Worm (Caenorhabditis elegans) whole organism, early embryonic: ENCODE data around the gene lgc-20.

Source experiments
- B0310.2 ChIP-seq: sonication (generic microtip); optimal IDR thresholded peaks from 2 replicates; lab custom pipeline; 2016; ENCODE audit warnings: mild to moderate bottlenecking, missing genetic modification characterization, missing compliant biosample characterization
- F13C5.2 ChIP-seq: sonication (generic microtip); optimal IDR thresholded peaks from 2 replicates; lab custom pipeline; 2017; ENCODE audit warnings: mild to moderate bottlenecking, missing genetic modification characterization, inconsistent platforms, missing compliant biosample characterization
- aly-1 ChIP-seq: sonication (generic microtip); optimal IDR thresholded peaks from 2 replicates; lab custom pipeline; 2016; ENCODE audit warnings: missing genetic modification characterization, missing compliant biosample characterization
- ama-1 ChIP-seq: fragments of 150-350 bp; optimal IDR thresholded peaks from 2 replicates; lab custom pipeline; 2014
- ceh-36 ChIP-seq: sonication (generic microtip); optimal IDR thresholded peaks from 2 replicates; lab custom pipeline; 2016; ENCODE audit warnings: missing genetic modification characterization, inconsistent platforms, missing compliant biosample characterization
- ets-7 ChIP-seq: sonication (generic microtip); optimal IDR thresholded peaks from 2 replicates; lab custom pipeline; 2016; ENCODE audit warnings: missing genotype, missing genetic modification characterization, missing compliant biosample characterization
- flt-1 ChIP-seq: fragments of 200-800 bp; sonication (Bioruptor generic); IDR thresholded peaks from 2 replicates; pipeline ENCODE4 v1.3.6; 2022; ENCODE audit warnings: missing genetic modification characterization, missing compliant biosample characterization
- hmbx-1 ChIP-seq: sonication (generic microtip); optimal IDR thresholded peaks from 2 replicates; lab custom pipeline; 2016; ENCODE audit warnings: mild to moderate bottlenecking, missing genetic modification characterization, missing compliant biosample characterization
- hmg-4 ChIP-seq: fragments of 200-800 bp; sonication (Bioruptor generic); optimal IDR thresholded peaks from 2 replicates; lab custom pipeline; 2018; ENCODE audit warnings: mild to moderate bottlenecking, missing genetic modification characterization, missing compliant biosample characterization
- pes-1 ChIP-seq: fragments of 200-800 bp; sonication (Bioruptor generic); IDR thresholded peaks from 2 replicates; pipeline ENCODE4 v1.3.6; 2022; ENCODE audit warnings: missing genetic modification reagents, missing genetic modification characterization, missing compliant biosample characterization
- sea-1 ChIP-seq: fragments of 200-800 bp; sonication (Bioruptor generic); conservative IDR thresholded peaks from 2 replicates; pipeline ENCODE4 v1.3.6; 2022; ENCODE audit warnings: missing genetic modification characterization, missing compliant biosample characterization
- tbx-11 ChIP-seq: fragments of 200-800 bp; sonication (Bioruptor generic); IDR thresholded peaks from 2 replicates; pipeline ENCODE4 v1.3.6; 2022; ENCODE audit warnings: missing genetic modification characterization, missing compliant biosample characterization
- tbx-37 ChIP-seq: fragments of 200-800 bp; sonication (Bioruptor generic); conservative IDR thresholded peaks from 2 replicates; pipeline ENCODE4 v1.3.6; 2022; ENCODE audit warnings: missing genetic modification reagents, missing genetic modification characterization, missing compliant biosample characterization

ce11 chrII:11344554-11344953 lies 1.1 kb upstream of the lgc-20 start:
- TF ChIP-seq ets-7 (tag; lab: Kevin White, UChicago) = no peak
- no peak for TF ChIP-seq tbx-11
- TF ChIP-seq ceh-36 (tag; lab: Kevin White, UChicago) = no peak
- TF ChIP-seq hmg-4 (GFP tag; lab: Kevin White, UChicago) = no peak
- no peak for TF ChIP-seq ama-1
- TF ChIP-seq aly-1 (tag; lab: Kevin White, UChicago) = no peak
- TF ChIP-seq flt-1 (GFP tag; lab: Robert Waterston, UW) = no peak
- TF ChIP-seq hmbx-1 (tag; lab: Kevin White, UChicago) = no peak
- no peak for TF ChIP-seq F13C5.2 (tag; lab: Kevin White, UChicago)
- TF ChIP-seq sea-1 (GFP tag; lab: Robert Waterston, UW) = no peak
- no peak for TF ChIP-seq tbx-37 (GFP tag; lab: Robert Waterston, UW)
- no peak for TF ChIP-seq pes-1 (GFP tag; lab: Robert Waterston, UW)
- TF ChIP-seq B0310.2 = no peak
